Fruit fly (Drosophila melanogaster) whole organism, embryonic: ENCODE results near the gene Bx42.

ENCODE experiments used
- Antp ChIP-seq: fragments of 200-800 bp; sonication (Bioruptor generic); optimal IDR thresholded peaks from 3 replicates; lab custom pipeline; 2016; ENCODE audit warnings: missing biosample characterization, missing genetic modification characterization
- BEAF-32 ChIP-seq: fragments of 200-800 bp; sonication (Bioruptor generic); optimal IDR thresholded peaks from 3 replicates; lab custom pipeline; 2017; ENCODE audit warnings: missing biosample characterization, missing genetic modification characterization, mild to moderate bottlenecking, moderate library complexity, missing genetic modification reagents
- Bgb ChIP-seq: fragments of 200-800 bp; sonication (Bioruptor generic); IDR thresholded peaks from 2 replicates; pipeline ENCODE4 v1.3.6; 2022; ENCODE audit warnings: missing biosample characterization, missing genetic modification characterization; ENCODE audit not compliant: partially characterized antibody
- CG11398 ChIP-seq: fragments of 200-800 bp; sonication (Bioruptor generic); optimal IDR thresholded peaks from 2 replicates; lab custom pipeline; 2016; ENCODE audit warnings: missing biosample characterization, missing genetic modification characterization
- CG11723 ChIP-seq: fragments of 200-800 bp; sonication (Bioruptor generic); optimal IDR thresholded peaks from 2 replicates; lab custom pipeline; 2017; ENCODE audit warnings: missing biosample characterization, mild to moderate bottlenecking, missing genetic modification characterization
- CG12219 ChIP-seq: fragments of 200-800 bp; sonication (Bioruptor generic); optimal IDR thresholded peaks from 3 replicates; lab custom pipeline; 2018; ENCODE audit warnings: missing biosample characterization, mild to moderate bottlenecking, missing genetic modification characterization
- CG13287 ChIP-seq: fragments of 200-800 bp; sonication (Bioruptor generic); IDR thresholded peaks from 2 replicates; pipeline ENCODE4 v1.3.6; 2022; ENCODE audit warnings: missing biosample characterization, missing genetic modification characterization; ENCODE audit not compliant: partially characterized antibody
- CG14441 ChIP-seq: fragments of 200-800 bp; sonication (Bioruptor generic); IDR thresholded peaks from 2 replicates; pipeline ENCODE4 v1.3.6; 2022; ENCODE audit warnings: missing biosample characterization, missing genetic modification characterization
- CG14710 ChIP-seq: fragments of 200-800 bp; sonication (Bioruptor generic); optimal IDR thresholded peaks from 3 replicates; lab custom pipeline; 2019; ENCODE audit warnings: missing biosample characterization, mild to moderate bottlenecking, missing genetic modification characterization, moderate library complexity
- CG1529 ChIP-seq: fragments of 200-800 bp; sonication (Bioruptor generic); optimal IDR thresholded peaks from 3 replicates; lab custom pipeline; 2018; ENCODE audit warnings: missing biosample characterization, missing genetic modification characterization
- CG17359 ChIP-seq: fragments of 200-800 bp; sonication (Bioruptor generic); optimal IDR thresholded peaks from 3 replicates; lab custom pipeline; 2018; ENCODE audit warnings: missing biosample characterization, mild to moderate bottlenecking, missing genetic modification characterization, moderate library complexity
- CG17829 ChIP-seq: fragments of 200-800 bp; optimal IDR thresholded peaks from 2 replicates; lab custom pipeline; 2019; ENCODE audit warnings: missing biosample characterization, mild to moderate bottlenecking, missing genetic modification characterization, moderate library complexity
- CG18011 ChIP-seq: fragments of 200-800 bp; sonication (Bioruptor generic); optimal IDR thresholded peaks from 2 replicates; lab custom pipeline; 2017; ENCODE audit warnings: missing biosample characterization, missing genetic modification characterization, mild to moderate bottlenecking, moderate library complexity, missing genotype
- CG32532 ChIP-seq: fragments of 200-800 bp; sonication (Bioruptor generic); IDR thresholded peaks from 2 replicates; pipeline ENCODE4 v1.3.6; 2022; ENCODE audit warnings: missing biosample characterization, missing genetic modification characterization
- CG3847 ChIP-seq: fragments of 200-800 bp; sonication (Bioruptor generic); IDR thresholded peaks from 2 replicates; pipeline ENCODE4 v1.3.6; 2022; ENCODE audit warnings: missing biosample characterization, missing genetic modification characterization
- CG4404 ChIP-seq: fragments of 200-800 bp; sonication (Bioruptor generic); IDR thresholded peaks from 2 replicates; pipeline ENCODE4 v1.3.6; 2022; ENCODE audit warnings: missing biosample characterization, missing genetic modification characterization
- CG6791 ChIP-seq: fragments of 200-800 bp; sonication (Bioruptor generic); IDR thresholded peaks from 3 replicates; pipeline ENCODE4 v1.3.6; 2022; ENCODE audit warnings: missing biosample characterization, missing genetic modification characterization; ENCODE audit not compliant: partially characterized antibody
- CG7745 ChIP-seq: fragments of 200-800 bp; sonication (Bioruptor generic); optimal IDR thresholded peaks from 2 replicates; lab custom pipeline; 2018; ENCODE audit warnings: missing biosample characterization, mild to moderate bottlenecking, missing genetic modification characterization, moderate library complexity
- HLH4C ChIP-seq: fragments of 200-800 bp; sonication (Bioruptor generic); IDR thresholded peaks from 3 replicates; pipeline ENCODE4 v1.3.6; 2022; ENCODE audit warnings: missing biosample characterization, missing genetic modification characterization; ENCODE audit not compliant: partially characterized antibody
- Hand ChIP-seq: fragments of 200-800 bp; sonication (Bioruptor generic); optimal IDR thresholded peaks from 2 replicates; lab custom pipeline; 2017; ENCODE audit warnings: mild to moderate bottlenecking, missing biosample characterization, missing genetic modification reagents, missing genetic modification characterization
- HmgD ChIP-seq: fragments of 200-800 bp; sonication (Bioruptor generic); optimal IDR thresholded peaks from 3 replicates; lab custom pipeline; 2016; ENCODE audit warnings: missing biosample characterization, missing genetic modification characterization
- Hr78 ChIP-seq, 2 experiments: fragments of 200-800 bp in 1 of 2; fragments of >200 bp in 1 of 2; sonication (Bioruptor generic) in 1 of 2; optimal IDR thresholded peaks; 2 replicates each; lab custom pipeline; 2017 to 2019; ENCODE audit warnings: missing biosample characterization in 2 of 2, missing genetic modification characterization in 2 of 2, mild to moderate bottlenecking in 1 of 2, moderate library complexity in 1 of 2
- Jarid2 ChIP-seq: fragments of 200-800 bp; sonication (Bioruptor generic); optimal IDR thresholded peaks from 3 replicates; lab custom pipeline; 2017; ENCODE audit warnings: mild to moderate bottlenecking, missing biosample characterization, missing genetic modification reagents, missing genetic modification characterization
- Kr ChIP-seq: fragments of 200-800 bp; sonication (Bioruptor generic); optimal IDR thresholded peaks from 2 replicates; lab custom pipeline; 2017; ENCODE audit warnings: missing biosample characterization, mild to moderate bottlenecking, missing genetic modification characterization
- Opbp ChIP-seq: fragments of 200-800 bp; sonication (Bioruptor generic); IDR thresholded peaks from 3 replicates; pipeline ENCODE4 v1.3.6; 2022; ENCODE audit warnings: missing biosample characterization, missing genetic modification characterization; ENCODE audit not compliant: partially characterized antibody
- Ravus ChIP-seq: fragments of 200-800 bp; sonication (Bioruptor generic); IDR thresholded peaks from 2 replicates; pipeline ENCODE4 v1.3.6; 2022; ENCODE audit warnings: missing biosample characterization, missing genetic modification characterization
- Scr ChIP-seq: fragments of 200-800 bp; sonication (Bioruptor generic); IDR thresholded peaks from 2 replicates; pipeline ENCODE4 v1.3.6; 2022; ENCODE audit warnings: missing biosample characterization, missing genetic modification characterization; ENCODE audit not compliant: partially characterized antibody
- Spps ChIP-seq: fragments of 200-800 bp; sonication (Bioruptor generic); optimal IDR thresholded peaks from 2 replicates; lab custom pipeline; 2018; ENCODE audit warnings: missing biosample characterization, mild to moderate bottlenecking, missing genetic modification characterization
- Sry-δ ChIP-seq: fragments of 200-800 bp; sonication (Bioruptor generic); optimal IDR thresholded peaks from 2 replicates; lab custom pipeline; 2016; ENCODE audit warnings: missing biosample characterization, missing genetic modification characterization
- ap ChIP-seq: fragments of 200-800 bp; sonication (Bioruptor generic); IDR thresholded peaks from 2 replicates; pipeline ENCODE4 v1.3.6; 2022; ENCODE audit warnings: missing biosample characterization, missing genetic modification characterization
- bab2 ChIP-seq: fragments of 200-800 bp; sonication (Bioruptor generic); optimal IDR thresholded peaks from 2 replicates; lab custom pipeline; 2016; ENCODE audit warnings: missing biosample characterization, missing genetic modification characterization
- bbx ChIP-seq: fragments of 200-800 bp; sonication (Bioruptor generic); IDR thresholded peaks from 2 replicates; pipeline ENCODE4 v1.3.6; 2022; ENCODE audit warnings: missing biosample characterization, missing genetic modification characterization; ENCODE audit not compliant: partially characterized antibody
- bigmax ChIP-seq: fragments of 200-800 bp; sonication (Bioruptor generic); optimal IDR thresholded peaks from 2 replicates; lab custom pipeline; 2018; ENCODE audit warnings: missing biosample characterization, mild to moderate bottlenecking, missing genetic modification characterization
- br ChIP-seq: fragments of >200 bp; optimal IDR thresholded peaks from 2 replicates; lab custom pipeline; 2017
- cato ChIP-seq: fragments of 200-800 bp; sonication (Bioruptor generic); optimal IDR thresholded peaks from 2 replicates; lab custom pipeline; 2016; ENCODE audit warnings: missing biosample characterization, missing genetic modification characterization, borderline replicate concordance
- exex ChIP-seq: fragments of 200-800 bp; sonication (Bioruptor generic); optimal IDR thresholded peaks from 4 replicates; lab custom pipeline; 2018; ENCODE audit warnings: missing biosample characterization, mild to moderate bottlenecking, missing genetic modification characterization, moderate library complexity
- fd64A ChIP-seq: fragments of 200-800 bp; sonication (Bioruptor generic); optimal IDR thresholded peaks from 3 replicates; lab custom pipeline; 2018; ENCODE audit warnings: missing biosample characterization, mild to moderate bottlenecking, missing genetic modification characterization
- gfzf ChIP-seq: fragments of 200-800 bp; sonication (Bioruptor generic); optimal IDR thresholded peaks from 2 replicates; lab custom pipeline; 2016; ENCODE audit warnings: missing biosample characterization, mild to moderate bottlenecking, missing genetic modification characterization, moderate library complexity
- hkb ChIP-seq, 2 experiments: fragments of 200-800 bp in 1 of 2; fragments of >200 bp in 1 of 2; sonication (Bioruptor generic) in 1 of 2; IDR thresholded peaks in 1 of 2; optimal IDR thresholded peaks in 1 of 2; 2 replicates each; pipeline versions ENCODE4 v1.3.6 to Lab custom; 2017 to 2022; ENCODE audit warnings: missing biosample characterization in 1 of 2, missing genetic modification characterization in 1 of 2
- inv ChIP-seq: fragments of 200-800 bp; sonication (Bioruptor generic); IDR thresholded peaks from 2 replicates; pipeline ENCODE4 v1.3.6; 2022; ENCODE audit warnings: missing biosample characterization, missing genetic modification characterization; ENCODE audit not compliant: partially characterized antibody
- lov ChIP-seq, 2 experiments: fragments of 200-800 bp in 1 of 2; fragments of >200 bp in 1 of 2; sonication (Bioruptor generic) in 1 of 2; IDR thresholded peaks in 1 of 2; optimal IDR thresholded peaks in 1 of 2; 2 replicates in 1 of 2; 3 replicates in 1 of 2; pipeline versions ENCODE4 v1.3.6 to Lab custom; 2017 to 2022; ENCODE audit warnings: missing biosample characterization in 1 of 2, missing genetic modification characterization in 1 of 2
- nmo ChIP-seq: fragments of 200-800 bp; sonication (Bioruptor generic); optimal IDR thresholded peaks from 2 replicates; lab custom pipeline; 2018; ENCODE audit warnings: missing biosample characterization, mild to moderate bottlenecking, missing genetic modification characterization, moderate library complexity
- org-1 ChIP-seq: fragments of 200-800 bp; sonication (Bioruptor generic); optimal IDR thresholded peaks from 2 replicates; lab custom pipeline; 2017; ENCODE audit warnings: missing biosample characterization, missing genetic modification characterization
- peb ChIP-seq: fragments of 200-800 bp; sonication (Bioruptor generic); IDR thresholded peaks from 2 replicates; pipeline ENCODE4 v1.3.6; 2022; ENCODE audit warnings: missing biosample characterization, missing genetic modification characterization
- phol ChIP-seq: fragments of 200-800 bp; sonication (Bioruptor generic); optimal IDR thresholded peaks from 3 replicates; lab custom pipeline; 2018; ENCODE audit warnings: missing biosample characterization, mild to moderate bottlenecking, missing genetic modification characterization, moderate library complexity
- tna ChIP-seq: fragments of 200-800 bp; sonication (Bioruptor generic); IDR thresholded peaks from 2 replicates; pipeline ENCODE4 v1.3.6; 2022; ENCODE audit warnings: missing biosample characterization, missing genetic modification characterization; ENCODE audit not compliant: partially characterized antibody
- yki ChIP-seq: fragments of >200 bp; optimal IDR thresholded peaks from 3 replicates; lab custom pipeline; 2018

Gene Bx42

DNA sequence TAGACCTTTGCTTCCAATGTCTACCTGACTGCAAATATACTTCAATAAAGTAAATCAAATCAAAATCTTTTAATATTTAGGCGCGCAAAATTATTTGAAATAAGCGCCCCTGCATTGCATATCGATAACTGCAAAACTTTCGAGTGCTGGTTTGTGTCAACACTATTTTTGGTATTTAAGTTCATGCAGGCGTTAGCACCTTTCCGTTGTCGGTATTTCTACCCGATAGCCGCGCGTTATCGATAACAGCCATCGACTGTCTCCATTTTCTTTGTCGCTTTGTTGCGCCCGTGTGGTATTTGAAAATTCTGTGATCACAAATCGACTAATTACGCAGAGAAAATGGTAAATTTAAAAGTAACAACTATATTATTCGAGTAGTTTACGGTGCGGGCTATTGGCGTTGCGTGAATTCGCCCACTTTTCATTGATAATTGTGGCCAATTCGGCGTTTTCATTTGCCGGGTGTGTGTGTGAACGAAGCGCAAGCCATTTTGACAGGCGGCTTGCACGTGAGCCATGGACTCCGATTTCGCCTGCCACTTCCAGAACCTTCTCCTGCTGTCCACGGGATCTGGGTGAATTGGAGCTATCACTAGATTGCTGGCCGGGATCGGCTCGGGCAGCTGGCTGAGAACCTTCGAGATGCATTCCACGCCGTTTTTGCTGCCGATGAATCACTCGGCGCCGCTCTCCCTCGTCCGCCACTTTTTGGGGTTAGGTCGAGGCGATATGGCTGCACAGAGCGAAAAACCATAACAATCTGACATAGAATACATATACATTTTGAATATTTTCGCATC lies 16.9 kb downstream of the Bx42 start, which contains the start of gene CCT2 (continued):
- TF ChIP-seq Hand (GFP tag; lab: Kevin White, UChicago) (peak; percentile 3), BEAF-32 (GFP tag; lab: Kevin White, UChicago) (peak; percentile 69), HLH4C (GFP tag; lab: Robert Waterston, UW) (peak; percentile 76), CG7745 (no peak), phol (tag; lab: Kevin White, UChicago) (peak; percentile 91), CG12219 (GFP tag; lab: Kevin White, UChicago) (no peak), Opbp (GFP tag; lab: Robert Waterston, UW) (peak; percentile 73), CG11723 (GFP tag; lab: Kevin White, UChicago) (no peak), CG6791 (peak; percentile 68; the same call in 2 of the 3 replicates), tna (no peak), bigmax (GFP tag; lab: Kevin White, UChicago) (peak; percentile 95), bbx (GFP tag; lab: Robert Waterston, UW) (peak; percentile 71), CG14710 (peak; percentile 29), Hr78 (GFP tag; optimal IDR thresholded peaks at IDR 0.05; lab: Kevin White, UChicago) (no peak), CG4404 (no peak), CG17829 (tag; lab: Kevin White, UChicago) (peak; percentile 27), HmgD (peak; percentile 41), CG3847 (peak; percentile 31; the same call in 1 of the 2 replicates), Sry-δ (GFP tag; lab: Kevin White, UChicago) (peak; percentile 80), Antp (GFP tag; lab: Kevin White, UChicago) (no peak), CG17359 (tag; lab: Kevin White, UChicago) (no peak), CG32532 (GFP tag; lab: Robert Waterston, UW) (no peak), yki (lab: Kevin White, UChicago) (no peak), Jarid2 (GFP tag; lab: Kevin White, UChicago) (no peak), CG18011 (GFP tag; lab: Kevin White, UChicago) (no peak), org-1 (no peak), nmo (GFP tag; lab: Kevin White, UChicago) (peak; percentile 6), Spps (tag; lab: Kevin White, UChicago) (no peak), CG14441 (GFP tag; lab: Robert Waterston, UW) (no peak), bab2 (GFP tag; lab: Kevin White, UChicago) (no peak), Bgb (peak; percentile 66; the same call in 1 of the 2 replicates), ap (GFP tag; lab: Robert Waterston, UW) (no peak), Scr (GFP tag; lab: Robert Waterston, UW) (peak; percentile 58), br (lab: Kevin White, UChicago) (no peak), exex (tag; lab: Kevin White, UChicago) (no peak), inv (GFP tag; lab: Robert Waterston, UW) (0 out of 2 replicates have a peak, but pooled peaks have one; percentile 30), cato (GFP tag; lab: Kevin White, UChicago) (no peak), CG11398 (GFP tag; lab: Kevin White, UChicago) (no peak), lov (optimal IDR thresholded peaks at IDR 0.05; lab: Kevin White, UChicago) (no peak), lov (GFP tag; IDR thresholded peaks at IDR 0.05; lab: Robert Waterston, UW) (no peak), Kr (GFP tag; lab: Kevin White, UChicago) (no peak), hkb (optimal IDR thresholded peaks at IDR 0.05; lab: Kevin White, UChicago) (no peak), hkb (GFP tag; IDR thresholded peaks at IDR 0.05; lab: Robert Waterston, UW) (no peak), CG13287 (peak; percentile 74), fd64A (GFP tag; lab: Kevin White, UChicago) (no peak), CG1529 (GFP tag; lab: Kevin White, UChicago) (no peak), gfzf (GFP tag; lab: Kevin White, UChicago) (peak; percentile 93), Ravus (no peak), peb (no peak)
